Fruit fly (Drosophila melanogaster) whole organism, prepupa: Measurements from ENCODE around the gene uncNacbeta.
A peak's percentile ranks its signal among the peaks of the same experiment; 100 is the strongest.

Source experiments
- Blimp-1 ChIP-seq: fragments of 200-800 bp; sonication (Bioruptor generic); optimal IDR thresholded peaks from 3 replicates; lab custom pipeline; 2017; ENCODE audit warnings: missing biosample characterization, missing genetic modification characterization, mild to moderate bottlenecking, moderate library complexity, missing genetic modification reagents
- CG10631 ChIP-seq: fragments of 200-800 bp; sonication (Bioruptor generic); optimal IDR thresholded peaks from 2 replicates; lab custom pipeline; 2016; ENCODE audit warnings: missing biosample characterization, missing genetic modification characterization
- CG10669 ChIP-seq: fragments of 200-800 bp; sonication (Bioruptor generic); optimal IDR thresholded peaks from 3 replicates; lab custom pipeline; 2018; ENCODE audit warnings: missing biosample characterization, mild to moderate bottlenecking, missing genetic modification characterization, moderate library complexity
- CG11294 ChIP-seq: fragments of 200-800 bp; sonication (Bioruptor generic); IDR thresholded peaks from 2 replicates; pipeline ENCODE4 v1.3.6; 2022; ENCODE audit warnings: missing biosample characterization, missing genetic modification characterization
- CG11762 ChIP-seq: fragments of 200-800 bp; sonication (Bioruptor generic); optimal IDR thresholded peaks from 3 replicates; lab custom pipeline; 2016; ENCODE audit warnings: missing biosample characterization, missing genetic modification characterization; ENCODE audit not compliant: insufficient read depth
- CG11902 ChIP-seq: fragments of 200-800 bp; sonication (Bioruptor generic); optimal IDR thresholded peaks from 3 replicates; lab custom pipeline; 2016; ENCODE audit warnings: missing biosample characterization, missing genetic modification characterization
- CG15336 ChIP-seq: fragments of 200-800 bp; sonication (Bioruptor generic); IDR thresholded peaks from 2 replicates; pipeline ENCODE4 v1.3.6; 2022; ENCODE audit warnings: missing biosample characterization, missing genetic modification characterization
- CG1621 ChIP-seq: fragments of 200-800 bp; sonication (Bioruptor generic); optimal IDR thresholded peaks from 3 replicates; lab custom pipeline; 2018; ENCODE audit warnings: missing biosample characterization, mild to moderate bottlenecking, missing genetic modification characterization
- CG3032 ChIP-seq: fragments of 200-800 bp; optimal IDR thresholded peaks from 2 replicates; lab custom pipeline; 2019; ENCODE audit warnings: missing biosample characterization, mild to moderate bottlenecking, missing genetic modification characterization, moderate library complexity
- CG31627 ChIP-seq: fragments of 200-800 bp; sonication (Bioruptor generic); optimal IDR thresholded peaks from 3 replicates; lab custom pipeline; 2016; ENCODE audit warnings: missing biosample characterization, missing genetic modification characterization
- CG32006 ChIP-seq: fragments of 200-800 bp; sonication (Bioruptor generic); optimal IDR thresholded peaks from 3 replicates; lab custom pipeline; 2017; ENCODE audit warnings: missing biosample characterization, mild to moderate bottlenecking, missing genetic modification characterization
- CG3919 ChIP-seq: fragments of 200-800 bp; sonication (Bioruptor generic); optimal IDR thresholded peaks from 3 replicates; lab custom pipeline; 2016; ENCODE audit warnings: missing biosample characterization, missing genetic modification characterization
- CG6163 ChIP-seq: fragments of 200-800 bp; sonication (Bioruptor generic); IDR thresholded peaks from 3 replicates; pipeline ENCODE4 v1.3.6; 2022; ENCODE audit warnings: missing biosample characterization, missing genetic modification characterization
- CG6276 ChIP-seq: fragments of 200-800 bp; sonication (Bioruptor generic); optimal IDR thresholded peaks from 2 replicates; lab custom pipeline; 2017; ENCODE audit warnings: missing biosample characterization, mild to moderate bottlenecking, missing genetic modification characterization
- CG6792 ChIP-seq: fragments of 200-800 bp; sonication (Bioruptor generic); optimal IDR thresholded peaks from 3 replicates; lab custom pipeline; 2016; ENCODE audit warnings: missing biosample characterization, missing genetic modification characterization
- CG6808 ChIP-seq: fragments of 200-800 bp; sonication (Bioruptor generic); optimal IDR thresholded peaks from 3 replicates; lab custom pipeline; 2017; ENCODE audit warnings: missing biosample characterization, missing genetic modification characterization, mild to moderate bottlenecking, moderate library complexity, missing genetic modification reagents
- CG6854 ChIP-seq: fragments of 200-800 bp; sonication (Bioruptor generic); optimal IDR thresholded peaks from 2 replicates; lab custom pipeline; 2017; ENCODE audit warnings: missing biosample characterization, mild to moderate bottlenecking, missing genetic modification characterization
- CG8319 ChIP-seq: fragments of 200-800 bp; sonication (Bioruptor generic); optimal IDR thresholded peaks from 3 replicates; lab custom pipeline; 2016; ENCODE audit warnings: missing biosample characterization, missing genetic modification characterization
- CG8632 ChIP-seq: fragments of 200-800 bp; sonication (Bioruptor generic); optimal IDR thresholded peaks from 3 replicates; lab custom pipeline; 2016; ENCODE audit warnings: missing biosample characterization, missing genetic modification characterization
- CG9139 ChIP-seq: fragments of 200-800 bp; sonication (Bioruptor generic); optimal IDR thresholded peaks from 3 replicates; lab custom pipeline; 2017; ENCODE audit warnings: missing biosample characterization, mild to moderate bottlenecking, missing genetic modification characterization
- Eip75B ChIP-seq: fragments of 200-800 bp; sonication (Bioruptor generic); optimal IDR thresholded peaks from 3 replicates; lab custom pipeline; 2016; ENCODE audit warnings: missing biosample characterization, missing genetic modification characterization
- Eip78C ChIP-seq: fragments of 200-800 bp; sonication (Bioruptor generic); peaks from one replicate; lab custom pipeline; 2016; ENCODE audit warnings: missing biosample characterization, missing genetic modification characterization
- Eip93F ChIP-seq: fragments of 200-800 bp; sonication (Bioruptor generic); optimal IDR thresholded peaks from 2 replicates; lab custom pipeline; 2016; ENCODE audit warnings: missing biosample characterization, mild to moderate bottlenecking, missing genetic modification characterization
- Ets21C ChIP-seq: fragments of 200-800 bp; sonication (Bioruptor generic); optimal IDR thresholded peaks from 3 replicates; lab custom pipeline; 2016; ENCODE audit warnings: missing biosample characterization, missing genetic modification characterization
- Ets96B ChIP-seq: fragments of 200-800 bp; optimal IDR thresholded peaks from 2 replicates; lab custom pipeline; 2019; ENCODE audit warnings: missing biosample characterization, mild to moderate bottlenecking, missing genetic modification characterization, moderate library complexity
- Hr39 ChIP-seq: fragments of 200-800 bp; sonication (Bioruptor generic); optimal IDR thresholded peaks from 2 replicates; lab custom pipeline; 2016; ENCODE audit warnings: missing biosample characterization, missing genetic modification characterization
- Hr4 ChIP-seq: fragments of 200-800 bp; sonication (Bioruptor generic); optimal IDR thresholded peaks from 3 replicates; lab custom pipeline; 2016; ENCODE audit warnings: missing biosample characterization, missing genetic modification characterization
- Lpt ChIP-seq: fragments of 200-800 bp; sonication (Bioruptor generic); optimal IDR thresholded peaks from 3 replicates; lab custom pipeline; 2016; ENCODE audit warnings: missing biosample characterization, missing genetic modification characterization
- OdsH ChIP-seq: fragments of 200-800 bp; sonication (Bioruptor generic); optimal IDR thresholded peaks from 3 replicates; lab custom pipeline; 2016; ENCODE audit warnings: missing biosample characterization, missing genetic modification characterization
- Smox ChIP-seq: fragments of 200-800 bp; sonication (Bioruptor generic); optimal IDR thresholded peaks from 3 replicates; lab custom pipeline; 2016; ENCODE audit warnings: missing biosample characterization, missing genetic modification characterization
- Sox102F ChIP-seq: fragments of 200-800 bp; sonication (Bioruptor generic); optimal IDR thresholded peaks from 2 replicates; lab custom pipeline; 2016; ENCODE audit warnings: missing biosample characterization, mild to moderate bottlenecking, missing genetic modification characterization
- Sox14 ChIP-seq: fragments of 200-800 bp; sonication (Bioruptor generic); optimal IDR thresholded peaks from 3 replicates; lab custom pipeline; 2016; ENCODE audit warnings: missing biosample characterization, missing genetic modification characterization
- achi ChIP-seq: fragments of 200-800 bp; sonication (Bioruptor generic); optimal IDR thresholded peaks from 3 replicates; lab custom pipeline; 2016; ENCODE audit warnings: missing biosample characterization, missing genetic modification characterization
- acj6 ChIP-seq: fragments of 200-800 bp; sonication (Bioruptor generic); optimal IDR thresholded peaks from 3 replicates; lab custom pipeline; 2016; ENCODE audit warnings: missing biosample characterization, missing genetic modification characterization
- cyc ChIP-seq: fragments of 200-800 bp; sonication (Bioruptor generic); optimal IDR thresholded peaks from 3 replicates; lab custom pipeline; 2016; ENCODE audit warnings: missing biosample characterization, missing genetic modification characterization
- dac ChIP-seq: fragments of 200-800 bp; sonication (Bioruptor generic); optimal IDR thresholded peaks from 2 replicates; lab custom pipeline; 2017; ENCODE audit warnings: missing biosample characterization, mild to moderate bottlenecking, missing genetic modification characterization
- dsx ChIP-seq: fragments of 200-800 bp; optimal IDR thresholded peaks from 3 replicates; lab custom pipeline; 2019; ENCODE audit warnings: missing biosample characterization, mild to moderate bottlenecking, missing genetic modification characterization, moderate library complexity; ENCODE audit not compliant: poor library complexity, severe bottlenecking
- eg ChIP-seq: fragments of 200-800 bp; sonication (Bioruptor generic); IDR thresholded peaks from 3 replicates; pipeline ENCODE4 v1.3.6; 2022; ENCODE audit warnings: missing biosample characterization, missing genetic modification characterization
- esn ChIP-seq: fragments of 200-800 bp; sonication (Bioruptor generic); optimal IDR thresholded peaks from 2 replicates; lab custom pipeline; 2016; ENCODE audit warnings: missing biosample characterization, mild to moderate bottlenecking, missing genetic modification characterization, moderate library complexity
- fd59A ChIP-seq: fragments of 200-800 bp; sonication (Bioruptor generic); optimal IDR thresholded peaks from 2 replicates; lab custom pipeline; 2017; ENCODE audit warnings: missing biosample characterization, mild to moderate bottlenecking, missing genetic modification characterization, missing genetic modification reagents
- fd85E ChIP-seq: fragments of 200-800 bp; sonication (Bioruptor generic); optimal IDR thresholded peaks from 3 replicates; lab custom pipeline; 2016; ENCODE audit warnings: missing biosample characterization, missing genetic modification characterization
- fkh ChIP-seq: fragments of 200-800 bp; sonication (Bioruptor generic); optimal IDR thresholded peaks from 3 replicates; lab custom pipeline; 2017; ENCODE audit warnings: missing biosample characterization, mild to moderate bottlenecking, missing genetic modification characterization, moderate library complexity
- lz ChIP-seq: fragments of 200-800 bp; sonication (Bioruptor generic); optimal IDR thresholded peaks from 3 replicates; lab custom pipeline; 2016; ENCODE audit warnings: missing biosample characterization, missing genetic modification characterization
- net ChIP-seq: fragments of 200-800 bp; sonication (Bioruptor generic); optimal IDR thresholded peaks from 3 replicates; lab custom pipeline; 2016; ENCODE audit warnings: missing biosample characterization, missing genetic modification characterization
- salr ChIP-seq, 2 experiments: fragments of 200-800 bp; sonication (Bioruptor generic); optimal IDR thresholded peaks; 3 replicates each; lab custom pipeline; 2016 to 2018; ENCODE audit warnings: missing biosample characterization in 2 of 2, missing genetic modification characterization in 2 of 2, mild to moderate bottlenecking in 1 of 2
- spab ChIP-seq: fragments of 200-800 bp; sonication (Bioruptor generic); optimal IDR thresholded peaks from 2 replicates; lab custom pipeline; 2017; ENCODE audit warnings: missing biosample characterization, mild to moderate bottlenecking, missing genetic modification characterization, missing genetic modification reagents
- svp ChIP-seq: fragments of 200-800 bp; sonication (Bioruptor generic); peaks from one replicate; lab custom pipeline; 2016; ENCODE audit warnings: missing biosample characterization, missing genetic modification characterization
- topi ChIP-seq: fragments of 200-800 bp; sonication (Bioruptor generic); optimal IDR thresholded peaks from 3 replicates; lab custom pipeline; 2016; ENCODE audit warnings: missing biosample characterization, missing genetic modification characterization

uncNacbeta gene

DNA sequence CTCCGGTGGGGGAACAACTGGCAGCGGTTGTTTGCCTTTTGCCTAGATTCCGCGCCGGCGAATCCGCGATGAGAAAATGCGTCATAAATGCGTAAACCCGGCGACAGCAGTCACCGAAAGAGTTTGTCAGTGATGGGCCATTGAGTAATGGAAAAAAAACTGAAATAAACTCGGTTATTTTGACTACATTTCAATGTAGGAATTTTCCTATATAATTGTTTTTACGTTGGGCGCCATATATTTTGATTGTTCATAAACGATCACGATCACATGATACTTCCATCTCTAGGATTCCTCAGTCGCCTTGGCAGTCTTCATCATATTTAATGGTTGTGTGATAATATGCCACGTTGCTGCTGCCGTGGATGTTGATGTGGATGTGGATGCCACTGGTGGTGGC is 44.5 kb upstream of the uncNacbeta start (continued):
- TF ChIP-seq Blimp-1 (GFP tag; lab: Kevin White, UChicago) = no peak
- TF ChIP-seq CG8319 (GFP tag; lab: Kevin White, UChicago) = no peak
- peak; percentile 38 for TF ChIP-seq CG6276
- no peak for TF ChIP-seq CG8632 (GFP tag; lab: Kevin White, UChicago)
- peak; percentile 36 for TF ChIP-seq net (GFP tag; lab: Kevin White, UChicago)
- peak; percentile 10 for TF ChIP-seq topi (GFP tag; lab: Kevin White, UChicago)
- TF ChIP-seq lz = no peak
- peak; percentile 68 for TF ChIP-seq Eip75B
- peak; percentile 82 for TF ChIP-seq CG6808 (GFP tag; lab: Kevin White, UChicago)
- TF ChIP-seq dsx = peak; percentile 68
- TF ChIP-seq cyc (GFP tag; lab: Kevin White, UChicago) = no peak
- peak; percentile 57 for TF ChIP-seq CG9139
- TF ChIP-seq spab (GFP tag; lab: Kevin White, UChicago) = peak; percentile 73
- peak; percentile 73 for TF ChIP-seq Ets96B (tag; lab: Kevin White, UChicago)
- peak; percentile 69 for TF ChIP-seq CG1621 (tag; lab: Kevin White, UChicago)
- no peak for TF ChIP-seq CG11294 (GFP tag; lab: Robert Waterston, UW)
- peak; percentile 16 for TF ChIP-seq CG6792 (GFP tag; lab: Kevin White, UChicago)
- no peak for TF ChIP-seq Smox (GFP tag; lab: Kevin White, UChicago)
- TF ChIP-seq CG6163 (GFP tag; lab: Robert Waterston, UW) = peak; percentile 79; the same call in 2 of the 3 replicates
- peak; percentile 17 for TF ChIP-seq dac (GFP tag; lab: Kevin White, UChicago)
- TF ChIP-seq CG6854 (GFP tag; lab: Kevin White, UChicago) = no peak
- peak; percentile 45; the same call in 2 of the 3 replicates for TF ChIP-seq eg (GFP tag; lab: Robert Waterston, UW)
- peak; percentile 45 for TF ChIP-seq Lpt
- peak; percentile 54 for TF ChIP-seq Hr4 (GFP tag; lab: Kevin White, UChicago)
- peak; percentile 26 for TF ChIP-seq CG11762 (GFP tag; lab: Kevin White, UChicago)
- TF ChIP-seq CG32006 (GFP tag; lab: Kevin White, UChicago) = peak; percentile 67

DNA sequence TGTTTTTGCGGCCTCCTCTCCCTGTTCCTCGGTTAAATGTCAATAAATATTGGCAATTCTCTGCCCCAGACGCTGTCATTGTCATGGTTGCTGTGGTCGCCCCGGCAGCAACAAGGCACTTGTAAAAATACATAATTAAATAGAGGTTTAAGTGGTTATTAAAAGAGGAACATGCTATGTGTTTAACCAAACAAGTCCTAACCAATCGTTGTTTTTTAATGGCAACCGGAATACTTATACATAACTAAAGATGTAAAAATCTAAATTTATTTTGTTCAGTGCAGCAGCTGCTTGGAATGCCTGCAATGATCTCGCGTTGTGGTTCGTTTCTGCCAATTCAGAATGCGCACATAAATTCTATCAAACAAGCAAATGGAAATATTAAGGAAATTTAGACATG is 43.3 kb upstream of the uncNacbeta start:
- TF ChIP-seq Ets21C (no peak), Eip78C (peak; percentile 89), Eip93F (GFP tag; lab: Kevin White, UChicago) (no peak), fd85E (GFP tag; lab: Kevin White, UChicago) (no peak), CG6163 (GFP tag; lab: Robert Waterston, UW) (peak; percentile 72), topi (GFP tag; lab: Kevin White, UChicago) (peak; percentile 42), OdsH (peak; percentile 19), Sox14 (GFP tag; lab: Kevin White, UChicago) (peak; percentile 31), fkh (GFP tag; lab: Kevin White, UChicago) (no peak), svp (GFP tag; lab: Kevin White, UChicago) (peak; percentile 76), CG9139 (no peak), Ets96B (tag; lab: Kevin White, UChicago) (peak; percentile 53), salr (GFP tag; optimal IDR thresholded peaks at IDR 0.05; lab: Kevin White, UChicago) (peak in 1 of 2 experiments; percentile 12), CG10631 (GFP tag; lab: Kevin White, UChicago) (peak; percentile 12), CG10669 (GFP tag; lab: Kevin White, UChicago) (peak; percentile 13), Eip75B (peak; percentile 34), CG6808 (GFP tag; lab: Kevin White, UChicago) (peak; percentile 23), esn (GFP tag; lab: Kevin White, UChicago) (peak; percentile 36), CG8632 (GFP tag; lab: Kevin White, UChicago) (no peak), CG3919 (GFP tag; lab: Kevin White, UChicago) (peak; percentile 28), lz (peak; percentile 8), CG11902 (no peak), CG8319 (GFP tag; lab: Kevin White, UChicago) (no peak), CG3032 (tag; lab: Kevin White, UChicago) (peak; percentile 27), achi (GFP tag; lab: Kevin White, UChicago) (peak; percentile 50), acj6 (peak; percentile 4), Sox102F (GFP tag; lab: Kevin White, UChicago) (peak; percentile 10), Hr39 (GFP tag; lab: Kevin White, UChicago) (peak; percentile 17), CG15336 (GFP tag; lab: Robert Waterston, UW) (no peak), CG6276 (no peak), CG6854 (GFP tag; lab: Kevin White, UChicago) (no peak), net (GFP tag; lab: Kevin White, UChicago) (peak; percentile 4), CG31627 (GFP tag; lab: Kevin White, UChicago) (peak; percentile 13), fd59A (GFP tag; lab: Kevin White, UChicago) (no peak), dsx (peak; percentile 54), CG32006 (GFP tag; lab: Kevin White, UChicago) (peak; percentile 39), cyc (GFP tag; lab: Kevin White, UChicago) (peak; percentile 6)
